Worm (Caenorhabditis elegans) whole organism, mixed stage, embryonic: ENCODE data around the gene cpg-1.

Experiments used
- M03D4.4 ChIP-seq: sonication (generic microtip); optimal IDR thresholded peaks from 2 replicates; lab custom pipeline; 2017; ENCODE audit warnings: mild to moderate bottlenecking, missing genetic modification characterization, missing compliant biosample characterization
- bed-3 ChIP-seq: fragments of 200-800 bp; sonication (Bioruptor generic); optimal IDR thresholded peaks from 3 replicates; lab custom pipeline; 2018; ENCODE audit warnings: mild to moderate bottlenecking, missing genetic modification characterization, moderate library complexity, missing compliant biosample characterization
- blmp-1 ChIP-seq: fragments of 150-350 bp; optimal IDR thresholded peaks from 2 replicates; lab custom pipeline; 2014; ENCODE audit warnings: missing biosample characterization, missing genetic modification characterization
- ceh-39 ChIP-seq: fragments of 150-350 bp; optimal IDR thresholded peaks from 2 replicates; lab custom pipeline; 2014; ENCODE audit warnings: missing biosample characterization, missing genetic modification characterization
- ceh-43 ChIP-seq: fragments of 200-800 bp; sonication (Bioruptor generic); optimal IDR thresholded peaks from 2 replicates; lab custom pipeline; 2018; ENCODE audit warnings: mild to moderate bottlenecking, missing genetic modification characterization, moderate library complexity, missing compliant biosample characterization
- ceh-83 ChIP-seq: fragments of 200-800 bp; sonication (Bioruptor generic); optimal IDR thresholded peaks from 2 replicates; lab custom pipeline; 2018; ENCODE audit warnings: mild to moderate bottlenecking, missing genetic modification characterization, missing compliant biosample characterization
- ces-1 ChIP-seq: fragments of 150-350 bp; optimal IDR thresholded peaks from 2 replicates; lab custom pipeline; 2014; ENCODE audit warnings: missing biosample characterization, missing genetic modification reagents, missing genetic modification characterization
- cnd-1 ChIP-seq: fragments of 200-800 bp; sonication (Bioruptor generic); optimal IDR thresholded peaks from 2 replicates; lab custom pipeline; 2018; ENCODE audit warnings: mild to moderate bottlenecking, missing genetic modification characterization, missing compliant biosample characterization
- drap-1 ChIP-seq: fragments of 200-800 bp; sonication (Bioruptor generic); optimal IDR thresholded peaks from 3 replicates; lab custom pipeline; 2018; ENCODE audit warnings: mild to moderate bottlenecking, missing genetic modification characterization, missing compliant biosample characterization
- elt-1 ChIP-seq: sonication (generic microtip); optimal IDR thresholded peaks from 2 replicates; lab custom pipeline; 2017; ENCODE audit warnings: missing genetic modification characterization, mild to moderate bottlenecking, missing compliant biosample characterization, antibody characterized with exemption, moderate library complexity, borderline replicate concordance; ENCODE audit not compliant: insufficient read depth
- elt-3 ChIP-seq: fragments of 150-350 bp; optimal IDR thresholded peaks from 2 replicates; lab custom pipeline; 2014; ENCODE audit warnings: missing biosample characterization, missing genetic modification characterization
- flh-1 ChIP-seq: fragments of 200-800 bp; sonication (Bioruptor generic); optimal IDR thresholded peaks from 2 replicates; lab custom pipeline; 2018; ENCODE audit warnings: mild to moderate bottlenecking, missing genetic modification characterization, moderate library complexity, missing compliant biosample characterization
- ham-2 ChIP-seq: fragments of 200-800 bp; sonication (Bioruptor generic); optimal IDR thresholded peaks from 2 replicates; lab custom pipeline; 2018; ENCODE audit warnings: mild to moderate bottlenecking, missing genetic modification characterization, missing compliant biosample characterization
- hlh-1 ChIP-seq: fragments of 150-350 bp; optimal IDR thresholded peaks from 2 replicates; lab custom pipeline; 2014; ENCODE audit warnings: missing biosample characterization, missing genetic modification reagents, missing genetic modification characterization
- lin-13 ChIP-seq: fragments of 150-350 bp; optimal IDR thresholded peaks from 2 replicates; lab custom pipeline; 2014; ENCODE audit warnings: missing biosample characterization, missing genetic modification characterization
- lin-32 ChIP-seq: fragments of 200-800 bp; sonication (Bioruptor generic); optimal IDR thresholded peaks from 2 replicates; lab custom pipeline; 2018; ENCODE audit warnings: mild to moderate bottlenecking, missing genetic modification characterization, missing compliant biosample characterization
- lsy-2 ChIP-seq: fragments of 150-350 bp; optimal IDR thresholded peaks from 2 replicates; lab custom pipeline; 2014; ENCODE audit warnings: missing biosample characterization, missing genetic modification characterization
- mab-5 ChIP-seq: fragments of 150-350 bp; optimal IDR thresholded peaks from 2 replicates; lab custom pipeline; 2014; ENCODE audit warnings: missing biosample characterization, missing genetic modification characterization
- mep-1 ChIP-seq: fragments of 150-350 bp; optimal IDR thresholded peaks from 2 replicates; lab custom pipeline; 2017; ENCODE audit warnings: missing biosample characterization, missing genetic modification reagents, missing genetic modification characterization, inconsistent platforms
- mls-2 ChIP-seq: sonication (generic microtip); optimal IDR thresholded peaks from 2 replicates; lab custom pipeline; 2016; ENCODE audit warnings: mild to moderate bottlenecking, missing genetic modification characterization, moderate library complexity, missing compliant biosample characterization
- nhr-12 ChIP-seq: fragments of 150-350 bp; optimal IDR thresholded peaks from 2 replicates; lab custom pipeline; 2014; ENCODE audit warnings: missing biosample characterization, missing genetic modification characterization
- nhr-2 ChIP-seq: fragments of 150-350 bp; optimal IDR thresholded peaks from 2 replicates; lab custom pipeline; 2014; ENCODE audit warnings: missing biosample characterization, missing genetic modification characterization
- nhr-237 ChIP-seq: fragments of 150-350 bp; optimal IDR thresholded peaks from 2 replicates; lab custom pipeline; 2014; ENCODE audit warnings: missing biosample characterization, missing genetic modification characterization
- nhr-28 ChIP-seq: fragments of 150-350 bp; optimal IDR thresholded peaks from 2 replicates; lab custom pipeline; 2014; ENCODE audit warnings: missing biosample characterization, missing genetic modification characterization
- nhr-76 ChIP-seq: sonication (generic microtip); optimal IDR thresholded peaks from 2 replicates; lab custom pipeline; 2017; ENCODE audit warnings: missing biosample characterization, missing genetic modification characterization
- pha-4 ChIP-seq: fragments of 150-350 bp; optimal IDR thresholded peaks from 2 replicates; lab custom pipeline; 2018; ENCODE audit warnings: missing biosample characterization, missing genetic modification reagents, missing genetic modification characterization
- sem-2 ChIP-seq: fragments of 200-800 bp; sonication (Bioruptor generic); optimal IDR thresholded peaks from 2 replicates; lab custom pipeline; 2018; ENCODE audit warnings: mild to moderate bottlenecking, missing genetic modification characterization, missing compliant biosample characterization
- snpc-4 ChIP-seq: fragments of 150-350 bp; optimal IDR thresholded peaks from 2 replicates; lab custom pipeline; 2014; ENCODE audit warnings: missing biosample characterization, missing genetic modification characterization
- sptf-1 ChIP-seq: sonication (generic microtip); optimal IDR thresholded peaks from 2 replicates; lab custom pipeline; 2017; ENCODE audit warnings: mild to moderate bottlenecking, missing genetic modification characterization, moderate library complexity, missing compliant biosample characterization
- tbx-8 ChIP-seq: fragments of 200-800 bp; sonication (Bioruptor generic); optimal IDR thresholded peaks from 2 replicates; lab custom pipeline; 2018; ENCODE audit warnings: mild to moderate bottlenecking, missing genetic modification characterization, moderate library complexity, missing compliant biosample characterization
- unc-120 ChIP-seq: sonication (generic microtip); optimal IDR thresholded peaks from 2 replicates; lab custom pipeline; 2017; ENCODE audit warnings: missing genetic modification characterization, missing compliant biosample characterization; ENCODE audit not compliant: poor library complexity, severe bottlenecking
- unc-39 ChIP-seq: fragments of 150-350 bp; optimal IDR thresholded peaks from 2 replicates; lab custom pipeline; 2014; ENCODE audit warnings: missing biosample characterization, missing genetic modification characterization
- unc-62 ChIP-seq: fragments of 150-350 bp; optimal IDR thresholded peaks from 2 replicates; lab custom pipeline; 2014; ENCODE audit warnings: missing biosample characterization, missing genetic modification reagents, missing genetic modification characterization
- zip-8 ChIP-seq: fragments of 150-350 bp; optimal IDR thresholded peaks from 2 replicates; lab custom pipeline; 2014; ENCODE audit warnings: missing biosample characterization, missing genetic modification characterization
- ztf-11 ChIP-seq: fragments of 150-350 bp; optimal IDR thresholded peaks from 2 replicates; lab custom pipeline; 2014; ENCODE audit warnings: missing biosample characterization, missing genetic modification characterization

Gene cpg-1

ce11 chrIII:4508064-4508905, 19.1 kb downstream of the cpg-1 start, which contains the start of the genes cct-5 and F25F2.1:
cct-5 (minus strand) TSS chrIII:4508114.
F25F2.1 (plus strand) TSS chrIII:4508855.
- no peak for TF ChIP-seq unc-120 (tag; lab: Kevin White, UChicago)
- TF ChIP-seq ceh-39 (tag; lab: Kevin White, UChicago) = no peak
- peak; percentile 50 for TF ChIP-seq lin-13 (tag; lab: Kevin White, UChicago)
- TF ChIP-seq sptf-1 (tag; lab: Kevin White, UChicago) = no peak
- no peak for TF ChIP-seq ham-2 (GFP tag; lab: Kevin White, UChicago)
- TF ChIP-seq ces-1 (GFP tag; lab: Kevin White, UChicago) = peak; percentile 57
- no peak for TF ChIP-seq nhr-28 (tag; lab: Kevin White, UChicago)
- no peak for TF ChIP-seq nhr-12 (tag; lab: Kevin White, UChicago)
- TF ChIP-seq lin-32 = no peak
- TF ChIP-seq ztf-11 (tag; lab: Kevin White, UChicago) = no peak
- no peak for TF ChIP-seq unc-39 (tag; lab: Kevin White, UChicago)
- no peak for TF ChIP-seq mls-2 (tag; lab: Kevin White, UChicago)
- no peak for TF ChIP-seq elt-3 (tag; lab: Kevin White, UChicago)
- peak; percentile 7 for TF ChIP-seq cnd-1 (tag; lab: Kevin White, UChicago)
- TF ChIP-seq nhr-237 (tag; lab: Kevin White, UChicago) = peak; percentile 65
- TF ChIP-seq pha-4 = peak; percentile 30
- TF ChIP-seq bed-3 = no peak
- TF ChIP-seq mep-1 (tag; lab: Kevin White, UChicago) = peak; percentile 85
- no peak for TF ChIP-seq hlh-1 (tag; lab: Kevin White, UChicago)
- no peak for TF ChIP-seq snpc-4 (tag; lab: Kevin White, UChicago)
- TF ChIP-seq nhr-76 = no peak
- TF ChIP-seq nhr-2 (tag; lab: Kevin White, UChicago) = no peak
- TF ChIP-seq ceh-43 (GFP tag; lab: Kevin White, UChicago) = no peak
- TF ChIP-seq sem-2 (GFP tag; lab: Kevin White, UChicago) = no peak
- TF ChIP-seq lsy-2 (tag; lab: Kevin White, UChicago) = peak; percentile 91
- TF ChIP-seq flh-1 (GFP tag; lab: Kevin White, UChicago) = no peak
- peak; percentile 34 for TF ChIP-seq unc-62
- peak; percentile 8 for TF ChIP-seq drap-1 (GFP tag; lab: Kevin White, UChicago)
- TF ChIP-seq zip-8 = no peak

ce11 chrIII:4513926-4514325, 24.8 kb downstream of the cpg-1 start:
- TF ChIP-seq hlh-1 (tag; lab: Kevin White, UChicago) = no peak
- TF ChIP-seq sem-2 (GFP tag; lab: Kevin White, UChicago) = no peak
- TF ChIP-seq mls-2 (tag; lab: Kevin White, UChicago) = peak; percentile 62
- TF ChIP-seq cnd-1 (tag; lab: Kevin White, UChicago) = peak; percentile 31
- peak; percentile 25 for TF ChIP-seq unc-120 (tag; lab: Kevin White, UChicago)
- peak; percentile 14 for TF ChIP-seq ces-1 (GFP tag; lab: Kevin White, UChicago)
- TF ChIP-seq nhr-12 (tag; lab: Kevin White, UChicago) = no peak
- no peak for TF ChIP-seq bed-3
- TF ChIP-seq pha-4 = peak; percentile 6
- TF ChIP-seq drap-1 (GFP tag; lab: Kevin White, UChicago) = peak; percentile 23

ce11 chrIII:4515173-4515572, 26.0 kb downstream of the cpg-1 start:
- TF ChIP-seq lin-32 = no peak
- no peak for TF ChIP-seq sptf-1 (tag; lab: Kevin White, UChicago)
- TF ChIP-seq elt-3 (tag; lab: Kevin White, UChicago) = no peak
- TF ChIP-seq nhr-2 (tag; lab: Kevin White, UChicago) = peak; percentile 64
- no peak for TF ChIP-seq tbx-8 (GFP tag; lab: Kevin White, UChicago)
- TF ChIP-seq bed-3 = no peak
- TF ChIP-seq lin-13 (tag; lab: Kevin White, UChicago) = no peak
- TF ChIP-seq nhr-28 (tag; lab: Kevin White, UChicago) = no peak
- no peak for TF ChIP-seq hlh-1 (tag; lab: Kevin White, UChicago)
- TF ChIP-seq ceh-39 (tag; lab: Kevin White, UChicago) = peak; percentile 41
- no peak for TF ChIP-seq unc-62
- no peak for TF ChIP-seq nhr-76
- TF ChIP-seq mab-5 = no peak
- no peak for TF ChIP-seq unc-120 (tag; lab: Kevin White, UChicago)
- TF ChIP-seq M03D4.4 (tag; lab: Kevin White, UChicago) = no peak
- TF ChIP-seq nhr-12 (tag; lab: Kevin White, UChicago) = no peak
- peak; percentile 96 for TF ChIP-seq ces-1 (GFP tag; lab: Kevin White, UChicago)
- TF ChIP-seq ztf-11 (tag; lab: Kevin White, UChicago) = no peak
- no peak for TF ChIP-seq pha-4
- no peak for TF ChIP-seq cnd-1 (tag; lab: Kevin White, UChicago)
- TF ChIP-seq sem-2 (GFP tag; lab: Kevin White, UChicago) = no peak
- TF ChIP-seq flh-1 (GFP tag; lab: Kevin White, UChicago) = no peak
- TF ChIP-seq mep-1 (tag; lab: Kevin White, UChicago) = peak; percentile 55
- no peak for TF ChIP-seq ham-2 (GFP tag; lab: Kevin White, UChicago)
- TF ChIP-seq ceh-43 (GFP tag; lab: Kevin White, UChicago) = no peak
- peak; percentile 84 for TF ChIP-seq zip-8
- TF ChIP-seq lsy-2 (tag; lab: Kevin White, UChicago) = no peak
- TF ChIP-seq snpc-4 (tag; lab: Kevin White, UChicago) = no peak
- no peak for TF ChIP-seq elt-1 (tag; lab: Kevin White, UChicago)
- TF ChIP-seq mls-2 (tag; lab: Kevin White, UChicago) = no peak
- TF ChIP-seq unc-39 (tag; lab: Kevin White, UChicago) = no peak
- no peak for TF ChIP-seq blmp-1 (tag; lab: Kevin White, UChicago)
- no peak for TF ChIP-seq ceh-83 (GFP tag; lab: Kevin White, UChicago)
- no peak for TF ChIP-seq nhr-237 (tag; lab: Kevin White, UChicago)
- TF ChIP-seq, all 35 proteins: peak for 5
